Fruit fly (Drosophila melanogaster) whole organism, embryonic: ENCODE results near the gene CG4218.
A peak's percentile ranks its signal among the peaks of the same experiment; 100 is the strongest.

Source experiments
- ATbp ChIP-seq: fragments of 200-800 bp; sonication (Bioruptor generic); optimal IDR thresholded peaks from 2 replicates; lab custom pipeline; 2017; ENCODE audit warnings: missing biosample characterization, mild to moderate bottlenecking, missing genetic modification characterization, missing genetic modification reagents
- B-H2 ChIP-seq: fragments of 200-800 bp; sonication (Bioruptor generic); optimal IDR thresholded peaks from 2 replicates; lab custom pipeline; 2018; ENCODE audit warnings: missing biosample characterization, mild to moderate bottlenecking, missing genetic modification characterization
- Blimp-1 ChIP-seq: fragments of 200-800 bp; sonication (Bioruptor generic); optimal IDR thresholded peaks from 3 replicates; lab custom pipeline; 2018; ENCODE audit warnings: missing biosample characterization, missing genetic modification characterization, mild to moderate bottlenecking, moderate library complexity, missing genetic modification reagents
- C15 ChIP-seq: fragments of 200-800 bp; sonication (Bioruptor generic); IDR thresholded peaks from 3 replicates; pipeline ENCODE4 v1.3.6; 2022; ENCODE audit warnings: missing biosample characterization, missing genetic modification characterization
- CG10321 ChIP-seq: fragments of 200-800 bp; sonication (Bioruptor generic); IDR thresholded peaks from 2 replicates; pipeline ENCODE4 v1.3.6; 2022; ENCODE audit warnings: missing biosample characterization, missing genetic modification characterization
- CG11560 ChIP-seq: fragments of 200-800 bp; sonication (Bioruptor generic); IDR thresholded peaks from 3 replicates; pipeline ENCODE4 v1.3.6; 2022; ENCODE audit warnings: missing biosample characterization, missing genetic modification characterization
- CG1233 ChIP-seq: fragments of 200-800 bp; sonication (Bioruptor generic); optimal IDR thresholded peaks from 4 replicates; lab custom pipeline; 2018; ENCODE audit warnings: missing biosample characterization, mild to moderate bottlenecking, missing genetic modification characterization
- CG14014 ChIP-seq: fragments of 200-800 bp; sonication (Bioruptor generic); IDR thresholded peaks from 2 replicates; pipeline ENCODE4 v1.3.6; 2022; ENCODE audit warnings: missing biosample characterization, missing genetic modification characterization
- CG14965 ChIP-seq: fragments of 200-800 bp; sonication (Bioruptor generic); optimal IDR thresholded peaks from 2 replicates; lab custom pipeline; 2016; ENCODE audit warnings: missing biosample characterization, missing genetic modification characterization, borderline replicate concordance
- CG17328 ChIP-seq: fragments of 200-800 bp; sonication (Bioruptor generic); IDR thresholded peaks from 2 replicates; pipeline ENCODE4 v1.3.6; 2022; ENCODE audit warnings: missing biosample characterization, missing genetic modification characterization
- CG17385 ChIP-seq: fragments of 200-800 bp; sonication (Bioruptor generic); optimal IDR thresholded peaks from 3 replicates; lab custom pipeline; 2018; ENCODE audit warnings: missing biosample characterization, mild to moderate bottlenecking, missing genetic modification characterization
- CG18764 ChIP-seq: fragments of 200-800 bp; sonication (Bioruptor generic); optimal IDR thresholded peaks from 3 replicates; lab custom pipeline; 2016; ENCODE audit warnings: missing biosample characterization, missing genetic modification characterization
- CG2712 ChIP-seq: fragments of 200-800 bp; optimal IDR thresholded peaks from 3 replicates; lab custom pipeline; 2019; ENCODE audit warnings: missing biosample characterization, mild to moderate bottlenecking, missing genetic modification characterization, moderate library complexity
- CG3163 ChIP-seq: fragments of 200-800 bp; sonication (Bioruptor generic); optimal IDR thresholded peaks from 3 replicates; lab custom pipeline; 2016; ENCODE audit warnings: missing biosample characterization, missing genetic modification characterization
- CG34224 ChIP-seq: fragments of 200-800 bp; sonication (Bioruptor generic); IDR thresholded peaks from 3 replicates; pipeline ENCODE4 v1.3.6; 2022; ENCODE audit warnings: missing biosample characterization, missing genetic modification characterization; ENCODE audit not compliant: partially characterized antibody
- CG4424 ChIP-seq: fragments of 200-800 bp; sonication (Bioruptor generic); optimal IDR thresholded peaks from 3 replicates; lab custom pipeline; 2016; ENCODE audit warnings: missing biosample characterization, missing genetic modification characterization
- CG6854 ChIP-seq: fragments of 200-800 bp; sonication (Bioruptor generic); optimal IDR thresholded peaks from 3 replicates; lab custom pipeline; 2017; ENCODE audit warnings: missing biosample characterization, mild to moderate bottlenecking, missing genetic modification characterization
- D ChIP-seq, 2 experiments: fragments of 200-800 bp in 1 of 2; fragments of >200 bp in 1 of 2; sonication (Bioruptor generic) in 1 of 2; optimal IDR thresholded peaks; 2 replicates in 1 of 2; 3 replicates in 1 of 2; lab custom pipeline; 2017; ENCODE audit warnings: mild to moderate bottlenecking in 1 of 2, missing biosample characterization in 1 of 2, missing genetic modification characterization in 1 of 2, missing genetic modification reagents in 1 of 2
- D19A ChIP-seq: fragments of 200-800 bp; optimal IDR thresholded peaks from 3 replicates; lab custom pipeline; 2019; ENCODE audit warnings: missing biosample characterization, mild to moderate bottlenecking, missing genetic modification characterization, moderate library complexity
- Dip2 ChIP-seq: fragments of 200-800 bp; sonication (Bioruptor generic); IDR thresholded peaks from 2 replicates; pipeline ENCODE4 v1.3.6; 2022; ENCODE audit warnings: missing biosample characterization, missing genetic modification characterization
- Gug ChIP-seq: fragments of 200-800 bp; sonication (Bioruptor generic); IDR thresholded peaks from 4 replicates; pipeline ENCODE4 v1.3.6; 2022; ENCODE audit warnings: missing biosample characterization, missing genetic modification characterization
- HLH3B ChIP-seq: fragments of 200-800 bp; sonication (Bioruptor generic); IDR thresholded peaks from 2 replicates; pipeline ENCODE4 v1.3.6; 2022; ENCODE audit warnings: missing biosample characterization, missing genetic modification characterization
- HLH54F ChIP-seq: fragments of 200-800 bp; sonication (Bioruptor generic); optimal IDR thresholded peaks from 3 replicates; lab custom pipeline; 2016; ENCODE audit warnings: missing biosample characterization, missing genetic modification characterization
- Hr78 ChIP-seq, 2 experiments: fragments of 200-800 bp in 1 of 2; fragments of >200 bp in 1 of 2; sonication (Bioruptor generic) in 1 of 2; optimal IDR thresholded peaks; 2 replicates each; lab custom pipeline; 2017 to 2019; ENCODE audit warnings: missing biosample characterization in 2 of 2, missing genetic modification characterization in 2 of 2, mild to moderate bottlenecking in 1 of 2, moderate library complexity in 1 of 2
- Med ChIP-seq: fragments of 200-800 bp; sonication (Bioruptor generic); peaks from one replicate; lab custom pipeline; 2016; ENCODE audit warnings: missing biosample characterization, missing genetic modification characterization, mild to moderate bottlenecking, inconsistent platforms, moderate library complexity
- Pdp1 ChIP-seq, 2 experiments: fragments of 200-800 bp; sonication (Bioruptor generic); optimal IDR thresholded peaks; 3 replicates each; lab custom pipeline; 2016; ENCODE audit warnings: missing biosample characterization in 2 of 2, missing genetic modification characterization in 2 of 2, mild to moderate bottlenecking in 1 of 2, moderate library complexity in 1 of 2
- Six4 ChIP-seq: fragments of 200-800 bp; sonication (Bioruptor generic); optimal IDR thresholded peaks from 2 replicates; lab custom pipeline; 2016; ENCODE audit warnings: missing biosample characterization, missing genetic modification characterization
- Sox100B ChIP-seq: fragments of 200-800 bp; sonication (Bioruptor generic); optimal IDR thresholded peaks from 3 replicates; lab custom pipeline; 2018; ENCODE audit warnings: missing biosample characterization, mild to moderate bottlenecking, missing genetic modification characterization
- ac ChIP-seq: fragments of 200-800 bp; sonication (Bioruptor generic); optimal IDR thresholded peaks from 3 replicates; lab custom pipeline; 2017; ENCODE audit warnings: missing biosample characterization, mild to moderate bottlenecking, missing genetic modification characterization
- br ChIP-seq: fragments of >200 bp; optimal IDR thresholded peaks from 2 replicates; lab custom pipeline; 2017
- cato ChIP-seq: fragments of 200-800 bp; sonication (Bioruptor generic); optimal IDR thresholded peaks from 2 replicates; lab custom pipeline; 2016; ENCODE audit warnings: missing biosample characterization, missing genetic modification characterization, borderline replicate concordance
- chm ChIP-seq: fragments of 200-800 bp; sonication (Bioruptor generic); IDR thresholded peaks from 2 replicates; pipeline ENCODE4 v1.3.6; 2022; ENCODE audit warnings: missing biosample characterization, missing genetic modification characterization
- ci ChIP-seq: fragments of 200-800 bp; sonication (Bioruptor generic); IDR thresholded peaks from 3 replicates; pipeline ENCODE4 v1.3.6; 2022; ENCODE audit warnings: missing biosample characterization, missing genetic modification characterization
- dmrt99B ChIP-seq: fragments of 200-800 bp; sonication (Bioruptor generic); optimal IDR thresholded peaks from 2 replicates; lab custom pipeline; 2018; ENCODE audit warnings: missing biosample characterization, mild to moderate bottlenecking, missing genetic modification characterization, moderate library complexity
- eve ChIP-seq, 2 experiments: fragments of >200 bp; optimal IDR thresholded peaks; 2 replicates each; lab custom pipeline; 2017; ENCODE audit warnings: missing biosample characterization in 2 of 2, missing genetic modification characterization in 2 of 2
- ewg ChIP-seq: fragments of 200-800 bp; sonication (Bioruptor generic); optimal IDR thresholded peaks from 3 replicates; lab custom pipeline; 2017; ENCODE audit warnings: mild to moderate bottlenecking, missing biosample characterization, missing genetic modification reagents, missing genetic modification characterization
- grau ChIP-seq: fragments of 200-800 bp; optimal IDR thresholded peaks from 3 replicates; lab custom pipeline; 2019; ENCODE audit warnings: missing biosample characterization, mild to moderate bottlenecking, missing genetic modification characterization, moderate library complexity
- hth ChIP-seq: fragments of >200 bp; optimal IDR thresholded peaks from 2 replicates; lab custom pipeline; 2017; ENCODE audit warnings: inconsistent platforms
- ind ChIP-seq: fragments of 200-800 bp; sonication (Bioruptor generic); optimal IDR thresholded peaks from 3 replicates; lab custom pipeline; 2016; ENCODE audit warnings: missing biosample characterization, missing genetic modification characterization
- lilli ChIP-seq: fragments of 200-800 bp; sonication (Bioruptor generic); optimal IDR thresholded peaks from 3 replicates; lab custom pipeline; 2016; ENCODE audit warnings: missing biosample characterization, missing genetic modification characterization
- lmd ChIP-seq: fragments of 200-800 bp; sonication (Bioruptor generic); IDR thresholded peaks from 2 replicates; pipeline ENCODE4 v1.3.6; 2022; ENCODE audit warnings: missing biosample characterization, missing genetic modification characterization
- nmo ChIP-seq: fragments of 200-800 bp; sonication (Bioruptor generic); optimal IDR thresholded peaks from 2 replicates; lab custom pipeline; 2018; ENCODE audit warnings: missing biosample characterization, mild to moderate bottlenecking, missing genetic modification characterization, moderate library complexity
- oc ChIP-seq: fragments of 200-800 bp; sonication (Bioruptor generic); optimal IDR thresholded peaks from 2 replicates; lab custom pipeline; 2018; ENCODE audit warnings: missing biosample characterization, mild to moderate bottlenecking, missing genetic modification characterization, moderate library complexity
- prd ChIP-seq, 3 experiments: fragments of >200 bp in 2 of 3; fragments of 200-800 bp in 1 of 3; sonication (Bioruptor generic) in 1 of 3; optimal IDR thresholded peaks in 2 of 3; IDR thresholded peaks in 1 of 3; 2 replicates in 2 of 3; 3 replicates in 1 of 3; pipeline versions ENCODE4 v1.3.6 to Lab custom; 2017 to 2022; ENCODE audit warnings: missing biosample characterization in 1 of 3, missing genetic modification characterization in 1 of 3
- row ChIP-seq: fragments of 200-800 bp; sonication (Bioruptor generic); IDR thresholded peaks from 3 replicates; pipeline ENCODE4 v1.3.6; 2022; ENCODE audit warnings: missing biosample characterization, missing genetic modification characterization
- sisA ChIP-seq: fragments of 200-800 bp; sonication (Bioruptor generic); IDR thresholded peaks from 2 replicates; pipeline ENCODE4 v1.3.6; 2022; ENCODE audit warnings: missing biosample characterization, missing genetic modification characterization
- trem ChIP-seq: fragments of 200-800 bp; optimal IDR thresholded peaks from 3 replicates; lab custom pipeline; 2019; ENCODE audit warnings: missing biosample characterization, mild to moderate bottlenecking, missing genetic modification characterization, moderate library complexity
- wor ChIP-seq: fragments of 200-800 bp; sonication (Bioruptor generic); IDR thresholded peaks from 2 replicates; pipeline ENCODE4 v1.3.6; 2022; ENCODE audit warnings: missing biosample characterization, missing genetic modification characterization
- zen ChIP-seq: fragments of 200-800 bp; sonication (Bioruptor generic); optimal IDR thresholded peaks from 3 replicates; lab custom pipeline; 2018; ENCODE audit warnings: missing biosample characterization, mild to moderate bottlenecking, missing genetic modification characterization, moderate library complexity
- zfh2 ChIP-seq: fragments of 200-800 bp; sonication (Bioruptor generic); optimal IDR thresholded peaks from 2 replicates; lab custom pipeline; 2016; ENCODE audit warnings: missing biosample characterization, missing genetic modification characterization

CG4218 gene

DNA sequence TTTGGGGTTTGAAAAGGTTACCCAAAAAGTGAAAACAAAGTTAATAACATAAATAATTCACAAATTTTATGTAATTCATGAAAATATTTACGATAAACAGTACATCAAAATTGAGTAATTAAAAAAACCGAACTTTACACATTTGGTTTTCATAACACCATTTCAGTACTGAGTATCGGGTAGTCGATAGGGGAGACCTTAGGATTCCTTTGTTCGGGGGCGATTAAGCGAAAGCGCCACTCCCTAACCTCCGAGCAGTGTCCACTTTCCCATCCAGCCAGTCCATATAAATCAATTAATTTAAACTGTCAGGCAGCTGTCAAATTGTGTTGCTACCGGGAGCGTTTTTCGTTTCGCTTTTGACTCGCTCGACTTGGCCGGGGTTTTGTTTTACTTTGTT, 13.4 kb upstream of the CG4218 start (continued):
- peak; percentile 17 for TF ChIP-seq CG1233 (GFP tag; lab: Kevin White, UChicago)
- TF ChIP-seq cato (GFP tag; lab: Kevin White, UChicago) = no peak
- no peak for TF ChIP-seq B-H2 (GFP tag; lab: Kevin White, UChicago)
- TF ChIP-seq dmrt99B = peak; percentile 57
- no peak for TF ChIP-seq br (lab: Kevin White, UChicago)
- peak in 1 of 2 experiments; percentile 77 for TF ChIP-seq eve (GFP tag; optimal IDR thresholded peaks at IDR 0.05; lab: Kevin White, UChicago)
- peak; percentile 58 for TF ChIP-seq row
- peak; percentile 32 for TF ChIP-seq grau (tag; lab: Kevin White, UChicago)
- no peak for TF ChIP-seq CG6854 (GFP tag; lab: Kevin White, UChicago)
- TF ChIP-seq D19A (tag; lab: Kevin White, UChicago) = peak; percentile 56
- peak; percentile 45 for TF ChIP-seq ewg (GFP tag; lab: Kevin White, UChicago)
- TF ChIP-seq C15 = no peak
- peak; percentile 52 for TF ChIP-seq ind (GFP tag; lab: Kevin White, UChicago)
- TF ChIP-seq Blimp-1 = peak; percentile 81
- TF ChIP-seq ATbp (GFP tag; lab: Kevin White, UChicago) = peak; percentile 24
- TF ChIP-seq nmo = peak; percentile 68
- no peak for TF ChIP-seq prd (optimal IDR thresholded peaks at IDR 0.05; lab: Kevin White, UChicago)
- peak; percentile 40; the same call in 1 of the 3 replicates for TF ChIP-seq prd (GFP tag; IDR thresholded peaks at IDR 0.05; lab: Robert Waterston, UW)
- no peak for TF ChIP-seq HLH54F (GFP tag; lab: Kevin White, UChicago)
- TF ChIP-seq hth (lab: Kevin White, UChicago) = no peak
- no peak for TF ChIP-seq CG10321 (GFP tag; lab: Robert Waterston, UW)
- TF ChIP-seq CG2712 (tag; lab: Kevin White, UChicago) = peak; percentile 79
- TF ChIP-seq CG17385 (GFP tag; lab: Kevin White, UChicago) = peak; percentile 25
- TF ChIP-seq Sox100B (GFP tag; lab: Kevin White, UChicago) = peak; percentile 46
- TF ChIP-seq CG4424 = peak; percentile 45
- no peak for TF ChIP-seq CG11560 (tag; lab: Robert Waterston, UW)
- TF ChIP-seq HLH3B (GFP tag; lab: Robert Waterston, UW) = peak; percentile 40; the same call in 1 of the 2 replicates
- TF ChIP-seq ac (GFP tag; lab: Kevin White, UChicago) = no peak
- no peak for TF ChIP-seq CG34224
- peak; percentile 27; the same call in 1 of the 2 replicates for TF ChIP-seq chm
- TF ChIP-seq lilli = peak; percentile 32
- TF ChIP-seq lmd (GFP tag; lab: Robert Waterston, UW) = 0 out of 2 replicates have a peak, but pooled peaks have one; percentile 28
- 0 out of 2 replicates have a peak, but pooled peaks have one; percentile 11 for TF ChIP-seq wor
- TF ChIP-seq Six4 (GFP tag; lab: Kevin White, UChicago) = peak; percentile 38
- TF ChIP-seq CG18764 (GFP tag; lab: Kevin White, UChicago) = peak; percentile 15
- TF ChIP-seq CG14014 (GFP tag; lab: Robert Waterston, UW) = no peak
- TF ChIP-seq Pdp1 (GFP tag; optimal IDR thresholded peaks at IDR 0.05; lab: Kevin White, UChicago) = peak in 1 of 2 experiments; percentile 16
- no peak for TF ChIP-seq Dip2 (GFP tag; lab: Robert Waterston, UW)
- TF ChIP-seq CG17328 (GFP tag; lab: Robert Waterston, UW) = peak; percentile 62
- TF ChIP-seq Hr78 (GFP tag; optimal IDR thresholded peaks at IDR 0.05; lab: Kevin White, UChicago) = peak in 1 of 2 experiments; percentile 34
- TF ChIP-seq zfh2 (GFP tag; lab: Kevin White, UChicago) = no peak
- peak; percentile 31 for TF ChIP-seq D (optimal IDR thresholded peaks at IDR 0.05; lab: Kevin White, UChicago)
- peak; percentile 74 for TF ChIP-seq D (GFP tag; optimal IDR thresholded peaks at IDR 0.05; lab: Kevin White, UChicago)
- no peak for TF ChIP-seq CG3163 (GFP tag; lab: Kevin White, UChicago)
- TF ChIP-seq CG14965 (GFP tag; lab: Kevin White, UChicago) = no peak
- TF ChIP-seq Med = peak; percentile 68
- no peak for TF ChIP-seq Gug (GFP tag; lab: Robert Waterston, UW)
- TF ChIP-seq zen (tag; lab: Kevin White, UChicago) = peak; percentile 11
- peak; percentile 4 for TF ChIP-seq oc
- TF ChIP-seq trem (tag; lab: Kevin White, UChicago) = peak; percentile 44
- peak; percentile 23; the same call in 1 of the 2 replicates for TF ChIP-seq sisA (GFP tag; lab: Robert Waterston, UW)
- peak; percentile 49; the same call in 2 of the 3 replicates for TF ChIP-seq ci (GFP tag; lab: Robert Waterston, UW)
